Fruit fly (Drosophila melanogaster) S2 (cell line): ENCODE results near the gene Dpm3.

Experiments
- CG8478 ChIP-seq: fragments of >200 bp; optimal IDR thresholded peaks from 2 replicates; lab custom pipeline; 2018
- CTCF ChIP-seq, 2 experiments: fragments of >200 bp; optimal IDR thresholded peaks; 2 replicates each; lab custom pipeline; 2018

- TF ChIP-seq CTCF (optimal IDR thresholded peaks at IDR 0.05; lab: Kevin White, UChicago) (no peak), CG8478 (lab: Kevin White, UChicago) (no peak)
Measured at dm6 chr3R:13404841-13405441, 2.1 kb upstream of the Dpm3 start, which contains the start of gene yellow-e3.
